Fruit fly (Drosophila melanogaster) Kc167 (cell line): ENCODE data around the gene TM9SF3.

Experiments used
- Myc ChIP-seq: fragments of >200 bp; optimal IDR thresholded peaks from 2 replicates; lab custom pipeline; 2017; ENCODE audit warnings: missing external identifiers
- h ChIP-seq: fragments of >200 bp; optimal IDR thresholded peaks from 3 replicates; lab custom pipeline; 2018; ENCODE audit warnings: missing external identifiers
- insv ChIP-seq: fragments of >200 bp; optimal IDR thresholded peaks from 3 replicates; lab custom pipeline; 2018; ENCODE audit warnings: missing external identifiers
- psq ChIP-seq: fragments of >200 bp; optimal IDR thresholded peaks from 2 replicates; lab custom pipeline; 2017; ENCODE audit warnings: missing external identifiers
- ttk ChIP-seq: sonication (Bioruptor generic); optimal IDR thresholded peaks from 2 replicates; lab custom pipeline; 2017; ENCODE audit warnings: missing external identifiers

- no peak for TF ChIP-seq Myc (lab: Kevin White, UChicago)
- no peak for TF ChIP-seq psq (lab: Kevin White, UChicago)
- no peak for TF ChIP-seq h (lab: Kevin White, UChicago)
- TF ChIP-seq insv (lab: Kevin White, UChicago) = no peak
- TF ChIP-seq ttk (lab: Kevin White, UChicago) = no peak
Measured at dm6 chr3L:5631917-5632316, 28.1 kb upstream of the TM9SF3 start.
